Fruit fly (Drosophila melanogaster) whole organism, pupa: Measurements from ENCODE around the gene lectin-21Ca.
A peak's percentile ranks its signal among the peaks of the same experiment; 100 is the strongest.

ENCODE experiments used
- CG10348 ChIP-seq: fragments of 200-800 bp; sonication (Bioruptor generic); IDR thresholded peaks from 2 replicates; pipeline ENCODE4 v1.3.6; 2022; ENCODE audit warnings: missing biosample characterization, missing genetic modification characterization
- CG14655 ChIP-seq: fragments of 200-800 bp; sonication (Bioruptor generic); optimal IDR thresholded peaks from 3 replicates; lab custom pipeline; 2017; ENCODE audit warnings: mild to moderate bottlenecking, missing biosample characterization, missing genetic modification reagents, missing genetic modification characterization
- CG32121 ChIP-seq: fragments of 200-800 bp; sonication (Bioruptor generic); IDR thresholded peaks from 2 replicates; pipeline ENCODE4 v1.3.6; 2022; ENCODE audit warnings: missing biosample characterization, missing genetic modification characterization
- CG4496 ChIP-seq: fragments of 200-800 bp; sonication (Bioruptor generic); IDR thresholded peaks from 3 replicates; pipeline ENCODE4 v1.3.6; 2022; ENCODE audit warnings: missing biosample characterization, missing genetic modification characterization
- CG8159 ChIP-seq: fragments of 200-800 bp; sonication (Bioruptor generic); optimal IDR thresholded peaks from 3 replicates; lab custom pipeline; 2018; ENCODE audit warnings: missing biosample characterization, mild to moderate bottlenecking, missing genetic modification characterization, moderate library complexity
- CG9948 ChIP-seq: fragments of 200-800 bp; sonication (Bioruptor generic); optimal IDR thresholded peaks from 2 replicates; lab custom pipeline; 2018; ENCODE audit warnings: missing biosample characterization, mild to moderate bottlenecking, missing genetic modification characterization, moderate library complexity
- Pif1A ChIP-seq: fragments of 200-800 bp; sonication (Bioruptor generic); optimal IDR thresholded peaks from 3 replicates; lab custom pipeline; 2016; ENCODE audit warnings: missing biosample characterization, missing genetic modification characterization
- Pif1B ChIP-seq: fragments of 200-800 bp; sonication (Bioruptor generic); optimal IDR thresholded peaks from 3 replicates; lab custom pipeline; 2016; ENCODE audit warnings: missing biosample characterization, missing genetic modification characterization
- Snoo ChIP-seq: fragments of 200-800 bp; sonication (Bioruptor generic); optimal IDR thresholded peaks from 3 replicates; lab custom pipeline; 2017; ENCODE audit warnings: missing biosample characterization, mild to moderate bottlenecking, missing genetic modification characterization, inconsistent platforms
- rn ChIP-seq: fragments of 200-800 bp; sonication (Bioruptor generic); IDR thresholded peaks from 2 replicates; pipeline ENCODE4 v1.3.6; 2022; ENCODE audit warnings: missing biosample characterization, missing genetic modification characterization

DNA sequence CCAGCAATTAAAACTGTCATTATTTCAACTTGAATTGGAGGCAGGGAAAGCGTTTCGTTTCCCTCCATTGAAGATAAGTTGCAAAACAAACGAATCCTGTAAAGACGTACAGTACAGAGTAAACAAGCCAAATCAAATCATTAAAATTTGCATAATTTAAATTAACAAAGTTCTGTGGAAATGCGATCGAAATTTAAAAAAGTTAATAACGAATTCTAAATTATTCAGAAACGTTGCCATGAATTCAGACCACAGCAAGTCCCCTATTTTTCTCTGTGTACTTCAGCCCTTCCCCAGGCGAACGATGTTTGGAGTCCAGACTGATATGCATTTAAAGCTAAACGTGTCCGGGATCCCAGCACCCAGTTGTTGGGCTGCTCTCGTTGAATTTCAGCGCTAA, 33.6 kb downstream of the lectin-21Ca start:
- no peak for TF ChIP-seq Pif1B (GFP tag; lab: Kevin White, UChicago)
- TF ChIP-seq CG10348 (GFP tag; lab: Robert Waterston, UW): no peak
- no peak for TF ChIP-seq Snoo (tag; lab: Kevin White, UChicago)
- TF ChIP-seq CG8159 (tag; lab: Kevin White, UChicago): peak; percentile 25
- TF ChIP-seq rn (GFP tag; lab: Robert Waterston, UW): no peak
- TF ChIP-seq Pif1A (GFP tag; lab: Kevin White, UChicago): peak; percentile 19
- no peak for TF ChIP-seq CG14655
- TF ChIP-seq CG4496 (GFP tag; lab: Robert Waterston, UW): no peak
- TF ChIP-seq CG9948 (tag; lab: Kevin White, UChicago): peak; percentile 2
- TF ChIP-seq CG32121 (GFP tag; lab: Robert Waterston, UW): no peak
